Comparison of ENCODE assay signal across 1 worm cellular context in genomic region chrX:9491439-9491838, ce11.
TF ChIP-seq lines count a peak whose summit lies in the region.

No protein-coding gene starts in this region.

TF ChIP-seq in whole organism, L1 larva, 84 proteins besides CTCF, POLR2A, EP300 and RAD21 (continued from another document):
- TF ChIP-seq xbp-1 (tag; optimal IDR thresholded peaks at IDR 0.05; lab: Kevin White, UChicago) (no peak), fkh-4 (tag; optimal IDR thresholded peaks at IDR 0.05; lab: Kevin White, UChicago; ENCODE audit: borderline replicate concordance) (no peak), rnt-1 (tag; optimal IDR thresholded peaks at IDR 0.05; lab: Kevin White, UChicago) (no peak), nhr-77 (tag; optimal IDR thresholded peaks at IDR 0.05; lab: Kevin White, UChicago) (no peak), efl-1 (optimal IDR thresholded peaks at IDR 0.05; lab: Kevin White, UChicago) (no peak), efl-1 (GFP tag; optimal IDR thresholded peaks at IDR 0.05 in 1 of 2; lab: Kevin White, UChicago) (no peak), hpl-2 (GFP tag; optimal IDR thresholded peaks at IDR 0.05; lab: Kevin White, UChicago) (no peak), nhr-19 (GFP tag; conservative IDR thresholded peaks at IDR 0.05; lab: Robert Waterston, UW) (no peak), nhr-71 (tag; optimal IDR thresholded peaks at IDR 0.05; lab: Kevin White, UChicago) (peak; percentile 23), ceh-88 (GFP tag; IDR thresholded peaks at IDR 0.05; lab: Robert Waterston, UW) (no peak), pqm-1 (tag; optimal IDR thresholded peaks at IDR 0.05; lab: Kevin White, UChicago) (no peak), blmp-1 (tag; optimal IDR thresholded peaks at IDR 0.05; lab: Kevin White, UChicago) (peak; percentile 43), ets-5 (GFP tag; IDR thresholded peaks at IDR 0.05; lab: Robert Waterston, UW) (no peak), sup-37 (GFP tag; optimal IDR thresholded peaks at IDR 0.05; lab: Kevin White, UChicago) (no peak)
